In genomic region chrIV:12208984-12209676, ce11 we compare ENCODE assay signal across 5 worm cellular contexts.
TF ChIP-seq lines count a peak whose summit lies in the region.

marb-1 (minus strand) TSS chrIV:12209010.
F35G2.3 (plus strand) TSS chrIV:12209626.

TF ChIP-seq in whole organism, L1 larva, 84 proteins besides CTCF, POLR2A, EP300 and RAD21 (continued from another document and continues in another):
- TF ChIP-seq Y116A8C.19 (tag; optimal IDR thresholded peaks at IDR 0.05; lab: Kevin White, UChicago; ENCODE audit: borderline replicate concordance) = no peak
- peak; percentile 61 for TF ChIP-seq aly-2 (tag; optimal IDR thresholded peaks at IDR 0.05; lab: Kevin White, UChicago)
- no peak for TF ChIP-seq ztf-4 (tag; optimal IDR thresholded peaks at IDR 0.05; lab: Kevin White, UChicago)
- no peak for TF ChIP-seq pqm-1 (tag; optimal IDR thresholded peaks at IDR 0.05; lab: Kevin White, UChicago)
- TF ChIP-seq nhr-28 (tag; optimal IDR thresholded peaks at IDR 0.05; lab: Kevin White, UChicago) = no peak
- no peak for TF ChIP-seq nhr-76 (tag; optimal IDR thresholded peaks at IDR 0.05; lab: Kevin White, UChicago)
- TF ChIP-seq ceh-90 (tag; optimal IDR thresholded peaks at IDR 0.05; lab: Kevin White, UChicago) = no peak
- peak; percentile 68 for TF ChIP-seq xbp-1 (tag; optimal IDR thresholded peaks at IDR 0.05; lab: Kevin White, UChicago)
- TF ChIP-seq ceh-82 (tag; optimal IDR thresholded peaks at IDR 0.05; lab: Kevin White, UChicago) = peak; percentile 18 to 43 (median 21)
- no peak for TF ChIP-seq blmp-1 (tag; optimal IDR thresholded peaks at IDR 0.05; lab: Kevin White, UChicago)
- TF ChIP-seq jun-1 (tag; optimal IDR thresholded peaks at IDR 0.05; lab: Kevin White, UChicago) = peak; percentile 16
- no peak for TF ChIP-seq ztf-11 (tag; optimal IDR thresholded peaks at IDR 0.05; lab: Kevin White, UChicago)
- no peak for TF ChIP-seq hlh-4 (tag; optimal IDR thresholded peaks at IDR 0.05; lab: Kevin White, UChicago)
- peak; percentile 55 for TF ChIP-seq irx-1 (tag; optimal IDR thresholded peaks at IDR 0.05; lab: Kevin White, UChicago)
- no peak for TF ChIP-seq alr-1 (tag; optimal IDR thresholded peaks at IDR 0.05; lab: Kevin White, UChicago; ENCODE audit: borderline replicate concordance)
- TF ChIP-seq unc-62 (GFP tag; optimal IDR thresholded peaks at IDR 0.05; lab: Kevin White, UChicago) = no peak
- TF ChIP-seq nhr-19 (GFP tag; conservative IDR thresholded peaks at IDR 0.05; lab: Robert Waterston, UW) = peak; percentile 61
- no peak for TF ChIP-seq mdl-1 (tag; optimal IDR thresholded peaks at IDR 0.05; lab: Kevin White, UChicago)
- TF ChIP-seq sptf-1 (tag; optimal IDR thresholded peaks at IDR 0.05; lab: Kevin White, UChicago) = no peak
- TF ChIP-seq zip-4 (GFP tag; optimal IDR thresholded peaks at IDR 0.05; lab: Kevin White, UChicago) = no peak
- no peak for TF ChIP-seq fkh-10 (GFP tag; optimal IDR thresholded peaks at IDR 0.05; lab: Kevin White, UChicago)
- TF ChIP-seq ces-1 (GFP tag; optimal IDR thresholded peaks at IDR 0.05; lab: Kevin White, UChicago) = no peak
- peak; percentile 12 for TF ChIP-seq snpc-4 (tag; optimal IDR thresholded peaks at IDR 0.05; lab: Kevin White, UChicago)
- no peak for TF ChIP-seq efl-3 (GFP tag; optimal IDR thresholded peaks at IDR 0.05; lab: Kevin White, UChicago)
- peak; percentile 62 for TF ChIP-seq rnt-1 (tag; optimal IDR thresholded peaks at IDR 0.05; lab: Kevin White, UChicago)
- no peak for TF ChIP-seq ceh-63 (GFP tag; optimal IDR thresholded peaks at IDR 0.05; lab: Kevin White, UChicago)
- TF ChIP-seq sox-4 (tag; optimal IDR thresholded peaks at IDR 0.05; lab: Kevin White, UChicago) = no peak

TF ChIP-seq in whole organism, L2 larva, 48 proteins besides CTCF, POLR2A, EP300 and RAD21 (continued from another document):
- TF ChIP-seq unc-55 (GFP tag; optimal IDR thresholded peaks at IDR 0.05; lab: Kevin White, UChicago) = peak; percentile 77
- no peak for TF ChIP-seq nhr-237 (tag; optimal IDR thresholded peaks at IDR 0.05; lab: Kevin White, UChicago)
- no peak for TF ChIP-seq dmd-4 (tag; optimal IDR thresholded peaks at IDR 0.05; lab: Kevin White, UChicago)
- peak; percentile 31 for TF ChIP-seq sma-9 (GFP tag; optimal IDR thresholded peaks at IDR 0.05; lab: Kevin White, UChicago)
- no peak for TF ChIP-seq sma-9 (tag; optimal IDR thresholded peaks at IDR 0.05; lab: Kevin White, UChicago)
- no peak for TF ChIP-seq zag-1 (tag; optimal IDR thresholded peaks at IDR 0.05; lab: Kevin White, UChicago)
- TF ChIP-seq blmp-1 (tag; optimal IDR thresholded peaks at IDR 0.05; lab: Kevin White, UChicago; ENCODE audit: insufficient read depth) = no peak
- peak; percentile 20 for TF ChIP-seq sma-3 (GFP tag; optimal IDR thresholded peaks at IDR 0.05; lab: Kevin White, UChicago)
- TF ChIP-seq egl-27 (tag; optimal IDR thresholded peaks at IDR 0.05; lab: Kevin White, UChicago) = no peak
- TF ChIP-seq ZK546.5 (tag; optimal IDR thresholded peaks at IDR 0.05; lab: Kevin White, UChicago) = no peak
- peak; percentile 45 for TF ChIP-seq nhr-21 (tag; optimal IDR thresholded peaks at IDR 0.05; lab: Kevin White, UChicago)

TF ChIP-seq in whole organism, L3 larva, 47 proteins besides CTCF, POLR2A, EP300 and RAD21 (continued from another document):
- TF ChIP-seq ztf-4 (tag; optimal IDR thresholded peaks at IDR 0.05; lab: Kevin White, UChicago) (no peak), egl-5 (tag; optimal IDR thresholded peaks at IDR 0.05; lab: Kevin White, UChicago) (no peak), daf-12 (tag; optimal IDR thresholded peaks at IDR 0.05; lab: Kevin White, UChicago) (no peak), ama-1 (optimal IDR thresholded peaks at IDR 0.05; lab: Kevin White, UChicago) (peak; percentile 41), nhr-43 (tag; optimal IDR thresholded peaks at IDR 0.05; lab: Kevin White, UChicago; ENCODE audit: poor library complexity, severe bottlenecking) (peak; percentile 1), mml-1 (tag; optimal IDR thresholded peaks at IDR 0.05; lab: Kevin White, UChicago) (no peak), nhr-23 (tag; optimal IDR thresholded peaks at IDR 0.05; lab: Kevin White, UChicago) (peak; percentile 68), skn-1 (tag; optimal IDR thresholded peaks at IDR 0.05; lab: Kevin White, UChicago) (peak; percentile 69), pha-4 (tag; optimal IDR thresholded peaks at IDR 0.05; lab: Kevin White, UChicago) (peak; percentile 82), nhr-237 (tag; optimal IDR thresholded peaks at IDR 0.05; lab: Kevin White, UChicago) (no peak), pqm-1 (tag; optimal IDR thresholded peaks at IDR 0.05; lab: Kevin White, UChicago) (peak; percentile 8), ceh-82 (tag; optimal IDR thresholded peaks at IDR 0.05; lab: Kevin White, UChicago) (no peak), tbx-2 (tag; optimal IDR thresholded peaks at IDR 0.05; lab: Kevin White, UChicago) (peak; percentile 7), eor-1 (tag; optimal IDR thresholded peaks at IDR 0.05; lab: Kevin White, UChicago) (no peak)

TF ChIP-seq in whole organism, L4 larva, 104 proteins besides CTCF, POLR2A, EP300 and RAD21 (continued from another document):
- TF ChIP-seq Y48G9A.11 (GFP tag; IDR thresholded peaks at IDR 0.05; lab: Robert Waterston, UW) (peak; percentile 98), mdt-29 (GFP tag; IDR thresholded peaks at IDR 0.05; lab: Robert Waterston, UW) (no peak), T20F7.1 (GFP tag; optimal IDR thresholded peaks at IDR 0.05; lab: Kevin White, UChicago) (peak; percentile 97), zfp-2 (tag; optimal IDR thresholded peaks at IDR 0.05; lab: Kevin White, UChicago) (no peak), mxl-3 (GFP tag; optimal IDR thresholded peaks at IDR 0.05; lab: Kevin White, UChicago) (no peak), dve-1 (tag; optimal IDR thresholded peaks at IDR 0.05; lab: Kevin White, UChicago; ENCODE audit: insufficient read depth) (peak; percentile 46), nhr-77 (tag; optimal IDR thresholded peaks at IDR 0.05; lab: Kevin White, UChicago) (peak; percentile 46), mep-1 (tag; optimal IDR thresholded peaks at IDR 0.05; lab: Kevin White, UChicago) (peak; percentile 25), zag-1 (tag; optimal IDR thresholded peaks at IDR 0.05; lab: Kevin White, UChicago) (no peak)

TF ChIP-seq in whole organism, young adult, 124 proteins besides CTCF, POLR2A, EP300 and RAD21 (continued from another document):
- no peak for TF ChIP-seq cebp-2 (GFP tag; IDR thresholded peaks at IDR 0.05; lab: Robert Waterston, UW)
- no peak for TF ChIP-seq repo-1 (tag; optimal IDR thresholded peaks at IDR 0.05; lab: Kevin White, UChicago)
- TF ChIP-seq ztf-28 (GFP tag; IDR thresholded peaks at IDR 0.05; lab: Robert Waterston, UW) = no peak
- no peak for TF ChIP-seq nfya-1 (tag; optimal IDR thresholded peaks at IDR 0.05; lab: Kevin White, UChicago; ENCODE audit: borderline replicate concordance, insufficient read depth)
- TF ChIP-seq him-1 (tag; optimal IDR thresholded peaks at IDR 0.05; lab: Kevin White, UChicago) = peak; percentile 15
- TF ChIP-seq hlh-26 (GFP tag; conservative IDR thresholded peaks at IDR 0.05; lab: Robert Waterston, UW) = no peak
- TF ChIP-seq mes-4 (tag; optimal IDR thresholded peaks at IDR 0.05; lab: Kevin White, UChicago) = no peak
- TF ChIP-seq ztf-25 (GFP tag; IDR thresholded peaks at IDR 0.05; lab: Robert Waterston, UW) = no peak
- no peak for TF ChIP-seq die-1 (tag; optimal IDR thresholded peaks at IDR 0.05; lab: Kevin White, UChicago)
- TF ChIP-seq egrh-3 (GFP tag; IDR thresholded peaks at IDR 0.05; lab: Robert Waterston, UW) = no peak
- no peak for TF ChIP-seq madf-3 (GFP tag; IDR thresholded peaks at IDR 0.05; lab: Robert Waterston, UW)
- TF ChIP-seq atf-7 (tag; optimal IDR thresholded peaks at IDR 0.05; lab: Kevin White, UChicago) = no peak
- TF ChIP-seq zim-3 (tag; optimal IDR thresholded peaks at IDR 0.05; lab: Kevin White, UChicago) = no peak
- no peak for TF ChIP-seq ztf-22 (GFP tag; optimal IDR thresholded peaks at IDR 0.05; lab: Kevin White, UChicago)
- no peak for TF ChIP-seq C06A6.2 (GFP tag; conservative IDR thresholded peaks at IDR 0.05; lab: Robert Waterston, UW)
- TF ChIP-seq F22D6.2 (tag; optimal IDR thresholded peaks at IDR 0.05; lab: Kevin White, UChicago) = no peak
- TF ChIP-seq sdz-38 (tag; optimal IDR thresholded peaks at IDR 0.05; lab: Kevin White, UChicago) = no peak
- TF ChIP-seq dpl-1 (GFP tag; optimal IDR thresholded peaks at IDR 0.05; lab: Kevin White, UChicago) = peak; percentile 1
- TF ChIP-seq ceh-91 (GFP tag; IDR thresholded peaks at IDR 0.05; lab: Robert Waterston, UW) = no peak
- no peak for TF ChIP-seq nhr-179 (tag; optimal IDR thresholded peaks at IDR 0.05; lab: Kevin White, UChicago)
- TF ChIP-seq B0019.2 (GFP tag; conservative IDR thresholded peaks at IDR 0.05; lab: Robert Waterston, UW) = no peak
- TF ChIP-seq ekl-4 (GFP tag; IDR thresholded peaks at IDR 0.05; lab: Robert Waterston, UW) = no peak
- TF ChIP-seq F37B4.10 (GFP tag; IDR thresholded peaks at IDR 0.05; lab: Robert Waterston, UW) = no peak
- TF ChIP-seq nhr-90 (tag; optimal IDR thresholded peaks at IDR 0.05; lab: Kevin White, UChicago) = no peak
- no peak for TF ChIP-seq ets-4 (GFP tag; optimal IDR thresholded peaks at IDR 0.05; lab: Kevin White, UChicago)
- TF ChIP-seq ccch-3 (GFP tag; optimal IDR thresholded peaks at IDR 0.05; lab: Kevin White, UChicago) = no peak
- peak in 1 of 3 experiments; percentile 77 for TF ChIP-seq lin-35 (GFP tag; optimal IDR thresholded peaks at IDR 0.05; lab: Kevin White, UChicago)
- TF ChIP-seq snpc-4 (GFP tag; optimal IDR thresholded peaks at IDR 0.05; lab: Kevin White, UChicago) = no peak
- peak in 2 of 4 experiments; percentile 8 to 27 for TF ChIP-seq snpc-4 (tag; optimal IDR thresholded peaks at IDR 0.05; lab: Kevin White, UChicago)
- no peak for TF ChIP-seq chd-7 (tag; optimal IDR thresholded peaks at IDR 0.05; lab: Kevin White, UChicago)
- TF ChIP-seq rpc-1 (optimal IDR thresholded peaks at IDR 0.05; lab: Kevin White, UChicago) = no peak
- no peak for TF ChIP-seq rpc-1 (tag; optimal IDR thresholded peaks at IDR 0.05; lab: Kevin White, UChicago)
- TF ChIP-seq unc-62 (GFP tag; optimal IDR thresholded peaks at IDR 0.05; lab: Kevin White, UChicago) = no peak
- TF ChIP-seq pbrm-1 (GFP tag; IDR thresholded peaks at IDR 0.05; lab: Robert Waterston, UW) = no peak
- TF ChIP-seq K12H6.12 (tag; optimal IDR thresholded peaks at IDR 0.05; lab: Kevin White, UChicago) = no peak
- TF ChIP-seq Y95B8A.8 (GFP tag; IDR thresholded peaks at IDR 0.05; lab: Robert Waterston, UW) = no peak
- no peak for TF ChIP-seq mxl-1 (tag; optimal IDR thresholded peaks at IDR 0.05; lab: Kevin White, UChicago)
- TF ChIP-seq hrde-1 (tag; optimal IDR thresholded peaks at IDR 0.05; lab: Kevin White, UChicago; ENCODE audit: borderline replicate concordance) = no peak
